Worm (Caenorhabditis elegans): Measurements from ENCODE around the gene tsfm-1.

- no peak for TF ChIP-seq elt-3 (tag; optimal IDR thresholded peaks at IDR 0.05)
- TF ChIP-seq unc-62 (GFP tag; optimal IDR thresholded peaks at IDR 0.05) = no peak
- TF ChIP-seq lsy-2 (tag; optimal IDR thresholded peaks at IDR 0.05) = no peak
- TF ChIP-seq lin-32 (GFP tag; optimal IDR thresholded peaks at IDR 0.05) = no peak
- TF ChIP-seq nhr-28 (tag; optimal IDR thresholded peaks at IDR 0.05) = no peak
- TF ChIP-seq nhr-12 (tag; optimal IDR thresholded peaks at IDR 0.05) = no peak
- TF ChIP-seq ztf-11 (tag; optimal IDR thresholded peaks at IDR 0.05) = no peak
Measured at ce11 chrV:12275714-12276113, 4.4 kb upstream of the tsfm-1 start.
